Fruit fly (Drosophila melanogaster) whole organism, embryonic: ENCODE data around the gene CG14362.

Experiments
- Abd-B ChIP-seq: fragments of 200-800 bp; sonication (Bioruptor generic); optimal IDR thresholded peaks from 2 replicates; lab custom pipeline; 2018; ENCODE audit warnings: missing biosample characterization, mild to moderate bottlenecking, missing genetic modification characterization, moderate library complexity
- BtbVII ChIP-seq: fragments of 200-800 bp; sonication (Bioruptor generic); optimal IDR thresholded peaks from 3 replicates; lab custom pipeline; 2017; ENCODE audit warnings: missing biosample characterization, mild to moderate bottlenecking, missing genetic modification characterization
- Bteb2 ChIP-seq: fragments of 200-800 bp; sonication (Bioruptor generic); optimal IDR thresholded peaks from 2 replicates; lab custom pipeline; 2016; ENCODE audit warnings: missing biosample characterization, missing genetic modification characterization
- C15 ChIP-seq: fragments of 200-800 bp; sonication (Bioruptor generic); IDR thresholded peaks from 3 replicates; pipeline ENCODE4 v1.3.6; 2022; ENCODE audit warnings: missing biosample characterization, missing genetic modification characterization
- CG10543 ChIP-seq: fragments of 200-800 bp; sonication (Bioruptor generic); optimal IDR thresholded peaks from 3 replicates; lab custom pipeline; 2017; ENCODE audit warnings: missing biosample characterization, mild to moderate bottlenecking, missing genetic modification characterization, moderate library complexity
- CG14710 ChIP-seq: fragments of 200-800 bp; sonication (Bioruptor generic); optimal IDR thresholded peaks from 3 replicates; lab custom pipeline; 2019; ENCODE audit warnings: missing biosample characterization, mild to moderate bottlenecking, missing genetic modification characterization, moderate library complexity
- CG16813 ChIP-seq: fragments of 200-800 bp; sonication (Bioruptor generic); IDR thresholded peaks from 3 replicates; pipeline ENCODE4 v1.3.6; 2022; ENCODE audit warnings: missing biosample characterization, missing genetic modification characterization; ENCODE audit not compliant: partially characterized antibody
- CG2116 ChIP-seq: fragments of 200-800 bp; sonication (Bioruptor generic); optimal IDR thresholded peaks from 3 replicates; lab custom pipeline; 2018; ENCODE audit warnings: missing biosample characterization, mild to moderate bottlenecking, missing genetic modification characterization
- CG2129 ChIP-seq: fragments of 200-800 bp; sonication (Bioruptor generic); IDR thresholded peaks from 2 replicates; pipeline ENCODE4 v1.3.6; 2022; ENCODE audit warnings: missing biosample characterization, missing genetic modification characterization; ENCODE audit not compliant: partially characterized antibody
- CG2202 ChIP-seq: fragments of 200-800 bp; sonication (Bioruptor generic); optimal IDR thresholded peaks from 2 replicates; lab custom pipeline; 2018; ENCODE audit warnings: missing biosample characterization, mild to moderate bottlenecking, missing genetic modification characterization
- CG3065 ChIP-seq: fragments of 200-800 bp; sonication (Bioruptor generic); optimal IDR thresholded peaks from 2 replicates; lab custom pipeline; 2016; ENCODE audit warnings: missing biosample characterization, missing genetic modification characterization
- CG31441 ChIP-seq: fragments of 200-800 bp; sonication (Bioruptor generic); IDR thresholded peaks from 2 replicates; pipeline ENCODE4 v1.3.6; 2022; ENCODE audit warnings: missing biosample characterization, missing genetic modification characterization
- CG32772 ChIP-seq: fragments of 200-800 bp; sonication (Bioruptor generic); IDR thresholded peaks from 2 replicates; pipeline ENCODE4 v1.3.6; 2022; ENCODE audit warnings: missing biosample characterization, missing genetic modification characterization
- CG33557 ChIP-seq: fragments of 200-800 bp; sonication (Bioruptor generic); optimal IDR thresholded peaks from 2 replicates; lab custom pipeline; 2019; ENCODE audit warnings: missing biosample characterization, mild to moderate bottlenecking, missing genetic modification characterization, moderate library complexity
- CG6272 ChIP-seq: fragments of 200-800 bp; sonication (Bioruptor generic); IDR thresholded peaks from 2 replicates; pipeline ENCODE4 v1.3.6; 2022; ENCODE audit warnings: missing biosample characterization, missing genetic modification characterization
- CG6683 ChIP-seq: fragments of 200-800 bp; sonication (Bioruptor generic); optimal IDR thresholded peaks from 2 replicates; lab custom pipeline; 2017; ENCODE audit warnings: missing biosample characterization, mild to moderate bottlenecking, missing genetic modification characterization, missing genetic modification reagents
- CG7963 ChIP-seq: fragments of 200-800 bp; sonication (Bioruptor generic); IDR thresholded peaks from 3 replicates; pipeline ENCODE4 v1.3.6; 2022; ENCODE audit warnings: missing biosample characterization, missing genetic modification characterization; ENCODE audit not compliant: partially characterized antibody
- CG8359 ChIP-seq: fragments of 200-800 bp; sonication (Bioruptor generic); optimal IDR thresholded peaks from 2 replicates; lab custom pipeline; 2017; ENCODE audit warnings: missing biosample characterization, mild to moderate bottlenecking, missing genetic modification characterization, borderline replicate concordance
- CHES-1-like ChIP-seq: fragments of 200-800 bp; sonication (Bioruptor generic); optimal IDR thresholded peaks from 2 replicates; lab custom pipeline; 2016; ENCODE audit warnings: missing biosample characterization, missing genetic modification characterization
- Deaf1 ChIP-seq: fragments of 200-800 bp; optimal IDR thresholded peaks from 3 replicates; lab custom pipeline; 2019; ENCODE audit warnings: missing biosample characterization, mild to moderate bottlenecking, missing genetic modification characterization, moderate library complexity
- Fer2 ChIP-seq: fragments of 200-800 bp; sonication (Bioruptor generic); optimal IDR thresholded peaks from 2 replicates; lab custom pipeline; 2018; ENCODE audit warnings: missing biosample characterization, mild to moderate bottlenecking, missing genetic modification characterization, moderate library complexity
- Hmr ChIP-seq: fragments of 200-800 bp; sonication (Bioruptor generic); optimal IDR thresholded peaks from 3 replicates; lab custom pipeline; 2017; ENCODE audit warnings: mild to moderate bottlenecking, missing biosample characterization, missing genetic modification reagents, missing genetic modification characterization
- Hr3 ChIP-seq: fragments of 200-800 bp; sonication (Bioruptor generic); optimal IDR thresholded peaks from 3 replicates; lab custom pipeline; 2016; ENCODE audit warnings: missing biosample characterization, missing genetic modification characterization
- Lim3 ChIP-seq: fragments of 200-800 bp; sonication (Bioruptor generic); IDR thresholded peaks from 2 replicates; pipeline ENCODE4 v1.3.6; 2022; ENCODE audit warnings: missing biosample characterization, missing genetic modification characterization
- Mad ChIP-seq: fragments of 200-800 bp; sonication (Bioruptor generic); optimal IDR thresholded peaks from 2 replicates; lab custom pipeline; 2016; ENCODE audit warnings: missing biosample characterization, missing genetic modification characterization
- NC2α ChIP-seq: fragments of 200-800 bp; sonication (Bioruptor generic); optimal IDR thresholded peaks from 2 replicates; lab custom pipeline; 2016; ENCODE audit warnings: missing biosample characterization, missing genetic modification characterization
- Nf-YB ChIP-seq: fragments of 200-800 bp; sonication (Bioruptor generic); optimal IDR thresholded peaks from 3 replicates; lab custom pipeline; 2019; ENCODE audit warnings: missing biosample characterization, mild to moderate bottlenecking, missing genetic modification characterization, moderate library complexity
- Ravus ChIP-seq: fragments of 200-800 bp; sonication (Bioruptor generic); IDR thresholded peaks from 2 replicates; pipeline ENCODE4 v1.3.6; 2022; ENCODE audit warnings: missing biosample characterization, missing genetic modification characterization
- ap ChIP-seq: fragments of 200-800 bp; sonication (Bioruptor generic); IDR thresholded peaks from 2 replicates; pipeline ENCODE4 v1.3.6; 2022; ENCODE audit warnings: missing biosample characterization, missing genetic modification characterization
- ato ChIP-seq: fragments of 200-800 bp; sonication (Bioruptor generic); IDR thresholded peaks from 2 replicates; pipeline ENCODE4 v1.3.6; 2022; ENCODE audit warnings: missing biosample characterization, missing genetic modification characterization; ENCODE audit not compliant: partially characterized antibody
- crol ChIP-seq: fragments of 200-800 bp; sonication (Bioruptor generic); IDR thresholded peaks from 2 replicates; pipeline ENCODE4 v1.3.6; 2022; ENCODE audit warnings: missing biosample characterization, missing genetic modification characterization
- da ChIP-seq: fragments of 200-800 bp; sonication (Bioruptor generic); optimal IDR thresholded peaks from 2 replicates; lab custom pipeline; 2016; ENCODE audit warnings: missing biosample characterization, missing genetic modification characterization
- dan ChIP-seq: fragments of 200-800 bp; sonication (Bioruptor generic); IDR thresholded peaks from 2 replicates; pipeline ENCODE4 v1.3.6; 2022; ENCODE audit warnings: missing biosample characterization, missing genetic modification characterization
- danr ChIP-seq: fragments of 200-800 bp; sonication (Bioruptor generic); IDR thresholded peaks from 2 replicates; pipeline ENCODE4 v1.3.6; 2022; ENCODE audit warnings: missing biosample characterization, missing genetic modification characterization
- disco-r ChIP-seq: fragments of 200-800 bp; sonication (Bioruptor generic); optimal IDR thresholded peaks from 2 replicates; lab custom pipeline; 2016; ENCODE audit warnings: missing biosample characterization, missing genetic modification characterization
- fd64A ChIP-seq: fragments of 200-800 bp; sonication (Bioruptor generic); optimal IDR thresholded peaks from 3 replicates; lab custom pipeline; 2018; ENCODE audit warnings: missing biosample characterization, mild to moderate bottlenecking, missing genetic modification characterization
- gce ChIP-seq: fragments of 200-800 bp; sonication (Bioruptor generic); IDR thresholded peaks from 3 replicates; pipeline ENCODE4 v1.3.6; 2022; ENCODE audit warnings: missing biosample characterization, missing genetic modification characterization
- gsb-n ChIP-seq: fragments of 200-800 bp; sonication (Bioruptor generic); optimal IDR thresholded peaks from 3 replicates; lab custom pipeline; 2018; ENCODE audit warnings: missing biosample characterization, mild to moderate bottlenecking, missing genetic modification characterization
- hkb ChIP-seq, 2 experiments: fragments of 200-800 bp in 1 of 2; fragments of >200 bp in 1 of 2; sonication (Bioruptor generic) in 1 of 2; IDR thresholded peaks in 1 of 2; optimal IDR thresholded peaks in 1 of 2; 2 replicates each; pipeline versions ENCODE4 v1.3.6 to Lab custom; 2017 to 2022; ENCODE audit warnings: missing biosample characterization in 1 of 2, missing genetic modification characterization in 1 of 2
- insv ChIP-seq, 2 experiments: fragments of 200-800 bp; sonication (Bioruptor generic); optimal IDR thresholded peaks; 3 replicates each; lab custom pipeline; 2016 to 2018; ENCODE audit warnings: missing biosample characterization in 2 of 2, missing genetic modification characterization in 2 of 2
- mam ChIP-seq: fragments of 200-800 bp; sonication (Bioruptor generic); optimal IDR thresholded peaks from 3 replicates; lab custom pipeline; 2016; ENCODE audit warnings: missing biosample characterization, missing genetic modification characterization
- mirr ChIP-seq: fragments of 200-800 bp; sonication (Bioruptor generic); optimal IDR thresholded peaks from 3 replicates; lab custom pipeline; 2018; ENCODE audit warnings: missing biosample characterization, mild to moderate bottlenecking, missing genetic modification characterization
- nerfin-1 ChIP-seq: fragments of 200-800 bp; sonication (Bioruptor generic); optimal IDR thresholded peaks from 3 replicates; lab custom pipeline; 2019; ENCODE audit warnings: missing biosample characterization, mild to moderate bottlenecking, missing genetic modification characterization, moderate library complexity
- pan ChIP-seq, 4 experiments: fragments of >200 bp in 3 of 4; fragments of 200-800 bp in 1 of 4; sonication (Bioruptor generic) in 1 of 4; optimal IDR thresholded peaks in 3 of 4; IDR thresholded peaks in 1 of 4; 2 replicates each; pipeline versions ENCODE4 v1.3.6 to Lab custom; 2017 to 2022; ENCODE audit warnings: missing biosample characterization in 2 of 4, missing genetic modification characterization in 2 of 4, mixed read lengths in 1 of 4
- pho ChIP-seq: fragments of 200-800 bp; sonication (Bioruptor generic); optimal IDR thresholded peaks from 2 replicates; lab custom pipeline; 2016; ENCODE audit warnings: missing biosample characterization, missing genetic modification characterization
- pnt ChIP-seq: fragments of 200-800 bp; sonication (Bioruptor generic); optimal IDR thresholded peaks from 3 replicates; lab custom pipeline; 2016; ENCODE audit warnings: missing biosample characterization, missing genetic modification characterization
- rib ChIP-seq: fragments of 200-800 bp; sonication (Bioruptor generic); IDR thresholded peaks from 2 replicates; pipeline ENCODE4 v1.3.6; 2022; ENCODE audit warnings: missing biosample characterization, missing genetic modification characterization
- shn ChIP-seq: fragments of 200-800 bp; sonication (Bioruptor generic); optimal IDR thresholded peaks from 3 replicates; lab custom pipeline; 2016; ENCODE audit warnings: missing biosample characterization, missing genetic modification characterization
- sim ChIP-seq: fragments of 200-800 bp; sonication (Bioruptor generic); IDR thresholded peaks from 2 replicates; pipeline ENCODE4 v1.3.6; 2022; ENCODE audit warnings: missing biosample characterization, missing genetic modification characterization
- sr ChIP-seq: fragments of 200-800 bp; sonication (Bioruptor generic); IDR thresholded peaks from 3 replicates; pipeline ENCODE4 v1.3.6; 2022; ENCODE audit warnings: missing biosample characterization, missing genetic modification characterization

Gene CG14362

dm6 chr3R:13839883-13840412 lies 15.3 kb downstream of the CG14362 start, which contains the start of gene CG31495 (continued):
- TF ChIP-seq CG7963 = peak; percentile 5; the same call in 1 of the 3 replicates
- no peak for TF ChIP-seq CHES-1-like (GFP tag; lab: Kevin White, UChicago)
- TF ChIP-seq CG14710 (tag; lab: Kevin White, UChicago) = peak; percentile 72
- peak in 1 of 2 experiments; percentile 18 for TF ChIP-seq insv (GFP tag; optimal IDR thresholded peaks at IDR 0.05; lab: Kevin White, UChicago)
- peak; percentile 1 for TF ChIP-seq Hmr
- no peak for TF ChIP-seq Nf-YB (GFP tag; lab: Kevin White, UChicago)
- no peak for TF ChIP-seq dan
- TF ChIP-seq disco-r = no peak
- TF ChIP-seq rib (GFP tag; lab: Robert Waterston, UW) = no peak
- TF ChIP-seq sr = no peak
- no peak for TF ChIP-seq Ravus (GFP tag; lab: Robert Waterston, UW)
- no peak for TF ChIP-seq mirr (GFP tag; lab: Kevin White, UChicago)
- TF ChIP-seq hkb (optimal IDR thresholded peaks at IDR 0.05; lab: Kevin White, UChicago) = no peak
- 0 out of 2 replicates have a peak, but pooled peaks have one; percentile 9 for TF ChIP-seq hkb (GFP tag; IDR thresholded peaks at IDR 0.05; lab: Robert Waterston, UW)
- TF ChIP-seq da (GFP tag; lab: Kevin White, UChicago) = no peak
- no peak for TF ChIP-seq CG2129
- no peak for TF ChIP-seq Lim3 (GFP tag; lab: Robert Waterston, UW)
- TF ChIP-seq nerfin-1 (tag; lab: Kevin White, UChicago) = no peak
- peak; percentile 56 for TF ChIP-seq mam (GFP tag; lab: Kevin White, UChicago)
- TF ChIP-seq sim (GFP tag; lab: Robert Waterston, UW) = no peak
- TF ChIP-seq BtbVII = no peak
- TF ChIP-seq CG6683 (GFP tag; lab: Kevin White, UChicago) = no peak
- TF ChIP-seq Fer2 (tag; lab: Kevin White, UChicago) = no peak
- no peak for TF ChIP-seq NC2α (GFP tag; lab: Kevin White, UChicago)
- TF ChIP-seq gce (GFP tag; lab: Robert Waterston, UW) = no peak
- TF ChIP-seq fd64A (GFP tag; lab: Kevin White, UChicago) = no peak
- TF ChIP-seq Deaf1 (tag; lab: Kevin White, UChicago) = no peak
- TF ChIP-seq pan (optimal IDR thresholded peaks at IDR 0.05; lab: Kevin White, UChicago) = no peak
- TF ChIP-seq pan (GFP tag; optimal IDR thresholded peaks at IDR 0.05 in 1 of 2, IDR thresholded peaks at IDR 0.05 in 1 of 2) = no peak
- no peak for TF ChIP-seq CG33557
- TF ChIP-seq pnt (GFP tag; lab: Kevin White, UChicago) = no peak
- TF ChIP-seq Hr3 (GFP tag; lab: Kevin White, UChicago) = peak; percentile 7
- no peak for TF ChIP-seq gsb-n (tag; lab: Kevin White, UChicago)
- no peak for TF ChIP-seq CG3065 (GFP tag; lab: Kevin White, UChicago)
- TF ChIP-seq shn (GFP tag; lab: Kevin White, UChicago) = peak; percentile 1
- TF ChIP-seq Abd-B = peak; percentile 57
- no peak for TF ChIP-seq CG2202 (tag; lab: Kevin White, UChicago)
- TF ChIP-seq CG32772 (GFP tag; lab: Robert Waterston, UW) = no peak
- TF ChIP-seq crol = no peak
- TF ChIP-seq danr (GFP tag; lab: Robert Waterston, UW) = no peak
- no peak for TF ChIP-seq Bteb2 (GFP tag; lab: Kevin White, UChicago)
- TF ChIP-seq CG6272 (GFP tag; lab: Robert Waterston, UW) = no peak
- TF ChIP-seq pho (GFP tag; lab: Kevin White, UChicago) = peak; percentile 22
- peak; percentile 82 for TF ChIP-seq CG2116
- no peak for TF ChIP-seq Mad (GFP tag; lab: Kevin White, UChicago)
- 0 out of 2 replicates have a peak, but pooled peaks have one; percentile 11 for TF ChIP-seq CG31441 (GFP tag; lab: Robert Waterston, UW)
- TF ChIP-seq ap (GFP tag; lab: Robert Waterston, UW) = no peak
- no peak for TF ChIP-seq C15 (GFP tag; lab: Robert Waterston, UW)
- peak; percentile 58 for TF ChIP-seq CG16813 (GFP tag; lab: Robert Waterston, UW)
- no peak for TF ChIP-seq CG8359 (GFP tag; lab: Kevin White, UChicago)
- TF ChIP-seq CG10543 (GFP tag; lab: Kevin White, UChicago) = no peak
- no peak; the same call in 1 of the 2 replicates for TF ChIP-seq ato (GFP tag; lab: Robert Waterston, UW)
